Worm (Caenorhabditis elegans) whole organism, L2 larva: ENCODE data around the gene M03D4.3.

ENCODE experiments used
- gmeb-1 ChIP-seq: fragments of 150-350 bp; optimal IDR thresholded peaks from 2 replicates; lab custom pipeline; 2014; ENCODE audit warnings: missing biosample characterization, missing genetic modification characterization
- lin-13 ChIP-seq: fragments of 150-350 bp; optimal IDR thresholded peaks from 2 replicates; lab custom pipeline; 2014; ENCODE audit warnings: missing biosample characterization, missing genetic modification reagents, missing genetic modification characterization
- mab-5 ChIP-seq: fragments of 150-350 bp; optimal IDR thresholded peaks from 2 replicates; lab custom pipeline; 2014; ENCODE audit warnings: missing biosample characterization, missing genetic modification characterization
- nhr-237 ChIP-seq: fragments of 150-350 bp; optimal IDR thresholded peaks from 2 replicates; lab custom pipeline; 2014; ENCODE audit warnings: missing biosample characterization, missing genetic modification characterization
- snpc-4 ChIP-seq: fragments of 150-350 bp; optimal IDR thresholded peaks from 2 replicates; lab custom pipeline; 2014; ENCODE audit warnings: missing biosample characterization, missing genetic modification characterization
- unc-55 ChIP-seq: fragments of 150-350 bp; sonication (generic microtip); optimal IDR thresholded peaks from 3 replicates; lab custom pipeline; 2014; ENCODE audit warnings: missing biosample characterization, missing genetic modification reagents, missing genetic modification characterization

ce11 chrIV:6134639-6135038 is 22.4 kb upstream of the M03D4.3 start:
- no peak for TF ChIP-seq lin-13 (GFP tag; lab: Kevin White, UChicago)
- TF ChIP-seq nhr-237 (tag; lab: Kevin White, UChicago), result no peak
- TF ChIP-seq mab-5 (tag; lab: Kevin White, UChicago), result no peak
- TF ChIP-seq unc-55 (GFP tag; lab: Kevin White, UChicago), result no peak
- TF ChIP-seq gmeb-1 (tag; lab: Kevin White, UChicago), result no peak
- no peak for TF ChIP-seq snpc-4 (tag; lab: Kevin White, UChicago)
